Worm (Caenorhabditis elegans) whole organism, mixed stage, embryonic: ENCODE data around the gene tyra-2.

Experiments
- M03D4.4 ChIP-seq: sonication (generic microtip); optimal IDR thresholded peaks from 2 replicates; lab custom pipeline; 2017; ENCODE audit warnings: mild to moderate bottlenecking, missing genetic modification characterization, missing compliant biosample characterization
- bed-3 ChIP-seq: fragments of 200-800 bp; sonication (Bioruptor generic); optimal IDR thresholded peaks from 3 replicates; lab custom pipeline; 2018; ENCODE audit warnings: mild to moderate bottlenecking, missing genetic modification characterization, moderate library complexity, missing compliant biosample characterization
- blmp-1 ChIP-seq: fragments of 150-350 bp; optimal IDR thresholded peaks from 2 replicates; lab custom pipeline; 2014; ENCODE audit warnings: missing biosample characterization, missing genetic modification characterization
- ceh-39 ChIP-seq: fragments of 150-350 bp; optimal IDR thresholded peaks from 2 replicates; lab custom pipeline; 2014; ENCODE audit warnings: missing biosample characterization, missing genetic modification characterization
- ceh-43 ChIP-seq: fragments of 200-800 bp; sonication (Bioruptor generic); optimal IDR thresholded peaks from 2 replicates; lab custom pipeline; 2018; ENCODE audit warnings: mild to moderate bottlenecking, missing genetic modification characterization, moderate library complexity, missing compliant biosample characterization
- ceh-83 ChIP-seq: fragments of 200-800 bp; sonication (Bioruptor generic); optimal IDR thresholded peaks from 2 replicates; lab custom pipeline; 2018; ENCODE audit warnings: mild to moderate bottlenecking, missing genetic modification characterization, missing compliant biosample characterization
- ces-1 ChIP-seq: fragments of 150-350 bp; optimal IDR thresholded peaks from 2 replicates; lab custom pipeline; 2014; ENCODE audit warnings: missing biosample characterization, missing genetic modification reagents, missing genetic modification characterization
- drap-1 ChIP-seq: fragments of 200-800 bp; sonication (Bioruptor generic); optimal IDR thresholded peaks from 3 replicates; lab custom pipeline; 2018; ENCODE audit warnings: mild to moderate bottlenecking, missing genetic modification characterization, missing compliant biosample characterization
- elt-1 ChIP-seq: sonication (generic microtip); optimal IDR thresholded peaks from 2 replicates; lab custom pipeline; 2017; ENCODE audit warnings: missing genetic modification characterization, mild to moderate bottlenecking, missing compliant biosample characterization, antibody characterized with exemption, moderate library complexity, borderline replicate concordance; ENCODE audit not compliant: insufficient read depth
- elt-3 ChIP-seq: fragments of 150-350 bp; optimal IDR thresholded peaks from 2 replicates; lab custom pipeline; 2014; ENCODE audit warnings: missing biosample characterization, missing genetic modification characterization
- flh-1 ChIP-seq: fragments of 200-800 bp; sonication (Bioruptor generic); optimal IDR thresholded peaks from 2 replicates; lab custom pipeline; 2018; ENCODE audit warnings: mild to moderate bottlenecking, missing genetic modification characterization, moderate library complexity, missing compliant biosample characterization
- ham-2 ChIP-seq: fragments of 200-800 bp; sonication (Bioruptor generic); optimal IDR thresholded peaks from 2 replicates; lab custom pipeline; 2018; ENCODE audit warnings: mild to moderate bottlenecking, missing genetic modification characterization, missing compliant biosample characterization
- hlh-1 ChIP-seq: fragments of 150-350 bp; optimal IDR thresholded peaks from 2 replicates; lab custom pipeline; 2014; ENCODE audit warnings: missing biosample characterization, missing genetic modification reagents, missing genetic modification characterization
- lin-32 ChIP-seq: fragments of 200-800 bp; sonication (Bioruptor generic); optimal IDR thresholded peaks from 2 replicates; lab custom pipeline; 2018; ENCODE audit warnings: mild to moderate bottlenecking, missing genetic modification characterization, missing compliant biosample characterization
- lsy-2 ChIP-seq: fragments of 150-350 bp; optimal IDR thresholded peaks from 2 replicates; lab custom pipeline; 2014; ENCODE audit warnings: missing biosample characterization, missing genetic modification characterization
- mls-2 ChIP-seq: sonication (generic microtip); optimal IDR thresholded peaks from 2 replicates; lab custom pipeline; 2016; ENCODE audit warnings: mild to moderate bottlenecking, missing genetic modification characterization, moderate library complexity, missing compliant biosample characterization
- nhr-12 ChIP-seq: fragments of 150-350 bp; optimal IDR thresholded peaks from 2 replicates; lab custom pipeline; 2014; ENCODE audit warnings: missing biosample characterization, missing genetic modification characterization
- nhr-237 ChIP-seq: fragments of 150-350 bp; optimal IDR thresholded peaks from 2 replicates; lab custom pipeline; 2014; ENCODE audit warnings: missing biosample characterization, missing genetic modification characterization
- nhr-28 ChIP-seq: fragments of 150-350 bp; optimal IDR thresholded peaks from 2 replicates; lab custom pipeline; 2014; ENCODE audit warnings: missing biosample characterization, missing genetic modification characterization
- nhr-76 ChIP-seq: sonication (generic microtip); optimal IDR thresholded peaks from 2 replicates; lab custom pipeline; 2017; ENCODE audit warnings: missing biosample characterization, missing genetic modification characterization
- pha-4 ChIP-seq: fragments of 150-350 bp; optimal IDR thresholded peaks from 2 replicates; lab custom pipeline; 2018; ENCODE audit warnings: missing biosample characterization, missing genetic modification reagents, missing genetic modification characterization
- sem-2 ChIP-seq: fragments of 200-800 bp; sonication (Bioruptor generic); optimal IDR thresholded peaks from 2 replicates; lab custom pipeline; 2018; ENCODE audit warnings: mild to moderate bottlenecking, missing genetic modification characterization, missing compliant biosample characterization
- snpc-4 ChIP-seq: fragments of 150-350 bp; optimal IDR thresholded peaks from 2 replicates; lab custom pipeline; 2014; ENCODE audit warnings: missing biosample characterization, missing genetic modification characterization
- sptf-1 ChIP-seq: sonication (generic microtip); optimal IDR thresholded peaks from 2 replicates; lab custom pipeline; 2017; ENCODE audit warnings: mild to moderate bottlenecking, missing genetic modification characterization, moderate library complexity, missing compliant biosample characterization
- tbx-8 ChIP-seq: fragments of 200-800 bp; sonication (Bioruptor generic); optimal IDR thresholded peaks from 2 replicates; lab custom pipeline; 2018; ENCODE audit warnings: mild to moderate bottlenecking, missing genetic modification characterization, moderate library complexity, missing compliant biosample characterization
- unc-120 ChIP-seq: sonication (generic microtip); optimal IDR thresholded peaks from 2 replicates; lab custom pipeline; 2017; ENCODE audit warnings: missing genetic modification characterization, missing compliant biosample characterization; ENCODE audit not compliant: poor library complexity, severe bottlenecking
- unc-62 ChIP-seq: fragments of 150-350 bp; optimal IDR thresholded peaks from 2 replicates; lab custom pipeline; 2014; ENCODE audit warnings: missing biosample characterization, missing genetic modification reagents, missing genetic modification characterization
- zip-8 ChIP-seq: fragments of 150-350 bp; optimal IDR thresholded peaks from 2 replicates; lab custom pipeline; 2014; ENCODE audit warnings: missing biosample characterization, missing genetic modification characterization
- ztf-11 ChIP-seq: fragments of 150-350 bp; optimal IDR thresholded peaks from 2 replicates; lab custom pipeline; 2014; ENCODE audit warnings: missing biosample characterization, missing genetic modification characterization

tyra-2 gene

DNA sequence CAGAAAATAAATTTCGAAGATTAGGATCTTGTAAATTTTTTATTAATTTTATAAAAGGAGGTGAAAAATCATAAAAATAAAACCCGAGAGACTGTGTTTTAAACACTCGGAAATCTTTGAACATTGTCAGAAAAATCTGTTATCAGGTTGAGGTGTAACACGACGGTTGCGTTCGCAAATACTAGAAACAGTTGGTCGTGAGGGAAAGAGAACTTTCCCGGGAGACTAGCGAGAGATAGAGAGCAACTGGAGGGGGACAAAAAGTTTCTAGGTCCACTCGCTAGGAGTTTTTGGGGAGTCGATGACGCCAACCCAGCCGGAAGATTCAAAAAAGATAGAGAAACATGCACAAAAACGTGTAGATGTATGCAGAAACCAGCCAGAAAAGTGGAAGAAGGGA, 43.0 kb downstream of the tyra-2 start:
- no peak for TF ChIP-seq elt-3 (tag; lab: Kevin White, UChicago)
- peak; percentile 94 for TF ChIP-seq hlh-1
- TF ChIP-seq sptf-1: no peak
- no peak for TF ChIP-seq elt-1 (tag; lab: Kevin White, UChicago)
- no peak for TF ChIP-seq ceh-39 (tag; lab: Kevin White, UChicago)
- no peak for TF ChIP-seq sem-2 (GFP tag; lab: Kevin White, UChicago)
- TF ChIP-seq nhr-12: no peak

- TF ChIP-seq bed-3 (no peak), ztf-11 (tag; lab: Kevin White, UChicago) (no peak), unc-62 (GFP tag; lab: Kevin White, UChicago) (peak; percentile 93), nhr-28 (tag; lab: Kevin White, UChicago) (no peak), unc-120 (tag; lab: Kevin White, UChicago) (peak; percentile 13), hlh-1 (peak; percentile 58), elt-3 (tag; lab: Kevin White, UChicago) (no peak)
- TF ChIP-seq, all 35 proteins: peak for 3
Measured at ce11 chrX:6959534-6959933, 45.8 kb downstream of the tyra-2 start.

DNA sequence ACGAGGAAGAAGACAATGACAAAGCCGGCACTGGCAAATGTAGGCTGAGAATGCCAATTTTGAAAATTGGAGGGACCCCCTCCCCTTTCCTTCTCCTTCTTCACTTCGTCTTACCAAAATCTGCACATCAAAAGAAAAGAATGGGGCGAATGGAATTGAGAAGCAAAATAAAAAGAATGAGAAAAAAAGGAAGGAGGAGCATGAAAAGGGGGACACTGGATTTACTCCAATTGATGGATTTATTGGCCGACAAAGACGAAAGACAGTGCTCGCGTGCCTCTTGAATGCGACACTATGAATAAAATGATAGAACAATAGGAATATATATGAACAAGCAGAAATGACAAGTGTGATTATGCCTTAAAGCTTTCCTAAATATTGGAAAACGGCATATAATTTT, 46.5 kb downstream of the tyra-2 start:
- TF ChIP-seq mls-2 (tag; lab: Kevin White, UChicago) (no peak), nhr-237 (no peak), flh-1 (GFP tag; lab: Kevin White, UChicago) (no peak), lsy-2 (tag; lab: Kevin White, UChicago) (no peak), nhr-28 (tag; lab: Kevin White, UChicago) (no peak), snpc-4 (no peak), sem-2 (GFP tag; lab: Kevin White, UChicago) (no peak)

DNA sequence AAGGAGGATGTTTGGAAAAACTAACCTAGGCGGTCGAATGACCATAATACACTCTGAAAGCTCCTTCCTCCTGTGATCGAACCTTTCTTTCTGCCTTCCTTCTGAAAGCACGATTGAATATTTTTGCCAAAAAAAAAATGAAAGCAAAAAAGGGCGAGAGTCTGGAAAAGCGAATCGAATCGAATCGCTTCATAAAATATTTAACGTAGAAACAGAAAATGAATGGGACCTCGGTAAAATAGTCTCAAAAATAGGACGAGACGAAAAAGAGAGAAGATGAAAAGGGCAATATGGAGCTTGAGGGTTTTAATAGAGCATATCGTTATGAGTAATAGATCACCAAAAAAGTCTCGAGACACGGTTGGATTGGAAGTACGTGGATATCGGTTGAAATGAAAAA, 49.1 kb downstream of the tyra-2 start, which contains the start of gene inx-1:
Gene inx-1 (minus strand): TSS at position 101 of the 400 bp plus-strand sequence.
- no peak for TF ChIP-seq ceh-83
- no peak for TF ChIP-seq lsy-2 (tag; lab: Kevin White, UChicago)
- TF ChIP-seq tbx-8 (GFP tag; lab: Kevin White, UChicago): no peak
- TF ChIP-seq flh-1 (GFP tag; lab: Kevin White, UChicago): no peak
- TF ChIP-seq bed-3: no peak
- TF ChIP-seq drap-1: no peak
- no peak for TF ChIP-seq ces-1 (GFP tag; lab: Kevin White, UChicago)
- TF ChIP-seq ham-2 (GFP tag; lab: Kevin White, UChicago): no peak
- TF ChIP-seq hlh-1: no peak
- TF ChIP-seq unc-120 (tag; lab: Kevin White, UChicago): no peak
- TF ChIP-seq blmp-1 (tag; lab: Kevin White, UChicago): no peak
- TF ChIP-seq lin-32 (GFP tag; lab: Kevin White, UChicago): no peak
- no peak for TF ChIP-seq pha-4 (tag; lab: Kevin White, UChicago)
- no peak for TF ChIP-seq zip-8 (tag; lab: Kevin White, UChicago)
- TF ChIP-seq nhr-12: no peak
- TF ChIP-seq nhr-237: no peak
- no peak for TF ChIP-seq M03D4.4

ce11 chrX:6953339-6953738, 52.0 kb downstream of the tyra-2 start:
- TF ChIP-seq nhr-76 (tag; lab: Kevin White, UChicago) (no peak), ces-1 (GFP tag; lab: Kevin White, UChicago) (peak; percentile 67), sptf-1 (peak; percentile 19), hlh-1 (no peak), ceh-43 (GFP tag; lab: Kevin White, UChicago) (no peak), mls-2 (tag; lab: Kevin White, UChicago) (peak; percentile 50)
